Worm (Caenorhabditis elegans): ENCODE data around the gene C46C11.4.

- TF ChIP-seq C04F5.9 (tag; optimal IDR thresholded peaks at IDR 0.05) (no peak), mep-1 (tag; optimal IDR thresholded peaks at IDR 0.05) (no peak), mdl-1 (tag; optimal IDR thresholded peaks at IDR 0.05) (no peak), snpc-4 (tag; optimal IDR thresholded peaks at IDR 0.05) (no peak)
Observed at ce11 chrX:4599526-4599925, 47.5 kb downstream of the C46C11.4 start.

Measured in whole organism, L1 larva.